Worm (Caenorhabditis elegans): ENCODE measurements around the gene T10D4.14.
"Not testable (repeated sequence)": the region's sequence is repeated elsewhere in the genome, so short reads cannot be mapped to it uniquely, and the experiment has no call there.

The T10D4.14 gene

ce11 chrII:3151615-3152014 is at the start of gene T10D4.14, which contains the start of gene T10D4.19:
T10D4.14 (minus strand) TSS chrII:3151715.
T10D4.19 (plus strand) TSS chrII:3151918.
- TF ChIP-seq lsy-2 (tag; optimal IDR thresholded peaks at IDR 0.05) (no peak), aly-2 (tag; optimal IDR thresholded peaks at IDR 0.05) (no peak), nhr-20 (tag; optimal IDR thresholded peaks at IDR 0.05) (no peak), pag-3 (tag; optimal IDR thresholded peaks at IDR 0.05; ENCODE audit: borderline replicate concordance, insufficient read depth) (no peak), skn-1 (tag; optimal IDR thresholded peaks at IDR 0.05) (no peak), irx-1 (tag; optimal IDR thresholded peaks at IDR 0.05) (no peak), nhr-71 (tag; optimal IDR thresholded peaks at IDR 0.05) (no peak), efl-3 (GFP tag; optimal IDR thresholded peaks at IDR 0.05) (no peak), ces-1 (GFP tag; optimal IDR thresholded peaks at IDR 0.05) (no peak), lin-13 (GFP tag; optimal IDR thresholded peaks at IDR 0.05) (no peak), sptf-1 (tag; optimal IDR thresholded peaks at IDR 0.05) (no peak), rnt-1 (tag; optimal IDR thresholded peaks at IDR 0.05) (no peak), snpc-4 (tag; optimal IDR thresholded peaks at IDR 0.05) (no peak), hlh-17 (GFP tag; optimal IDR thresholded peaks at IDR 0.05; ENCODE audit: borderline replicate concordance) (no peak), elt-2 (tag; optimal IDR thresholded peaks at IDR 0.05) (no peak), xbp-1 (tag; optimal IDR thresholded peaks at IDR 0.05) (no peak), fkh-10 (GFP tag; optimal IDR thresholded peaks at IDR 0.05) (no peak), snu-23 (GFP tag; optimal IDR thresholded peaks at IDR 0.05) (no peak), vab-15 (tag; optimal IDR thresholded peaks at IDR 0.05) (no peak)

- TF ChIP-seq C04F5.9, nhr-76, irx-1 (tag; optimal IDR thresholded peaks at IDR 0.05): not testable (repeated sequence)
Measured at ce11 chrII:3201242-3201641, 49.7 kb upstream of the T10D4.14 start, which contains the start of gene sri-48. sri-48 (minus strand) TSS chrII:3201342.

DNA sequence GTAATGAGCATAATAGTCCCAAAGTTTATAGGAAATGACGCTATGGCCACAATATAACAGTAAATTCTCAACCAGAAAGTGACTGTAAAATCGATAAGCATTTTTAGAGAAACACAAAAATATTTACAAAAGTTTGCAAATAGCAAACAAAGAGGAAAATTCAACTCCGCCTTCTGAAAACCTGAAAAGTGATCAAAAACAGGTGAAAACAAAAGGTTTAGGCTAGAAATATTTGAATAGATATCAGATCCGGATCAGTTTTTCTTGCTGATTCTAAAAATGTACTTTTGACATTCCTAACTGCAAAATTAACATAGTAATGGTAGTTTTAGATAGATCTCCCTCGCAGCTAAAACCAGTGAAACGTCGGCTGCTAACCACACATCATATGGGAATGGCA is 47.5 kb upstream of the T10D4.14 start, which contains the start of gene sri-51:
TSS of gene sri-51 (minus strand) at position 101 of the 400 bp plus-strand sequence.
- TF ChIP-seq mep-1 (tag; optimal IDR thresholded peaks at IDR 0.05) (no peak), F16B12.6 (tag; optimal IDR thresholded peaks at IDR 0.05) (no peak)

DNA sequence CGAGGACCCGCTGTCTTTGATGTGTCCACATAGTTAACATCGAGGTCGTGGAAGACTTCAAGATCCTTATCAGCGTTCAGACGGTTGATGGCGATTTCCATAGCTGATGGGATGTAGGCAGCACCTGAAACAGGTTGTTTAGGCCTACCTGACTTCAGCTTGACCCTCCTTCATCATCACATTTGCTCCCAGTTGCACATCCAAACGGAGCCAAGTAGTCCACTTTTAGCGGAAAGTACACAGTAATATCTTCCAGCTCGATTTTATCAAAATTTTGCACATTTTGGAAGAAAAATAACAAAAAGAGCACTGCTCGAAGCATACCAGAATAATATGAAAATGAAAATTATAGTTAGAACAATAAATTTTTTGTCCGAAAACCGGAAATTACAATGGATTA is 45.5 kb upstream of the T10D4.14 start, which contains the start of gene gcy-15:
TSS of gene gcy-15 (minus strand) at position 101 of the 400 bp plus-strand sequence.
- no peak for TF ChIP-seq ceh-88 (GFP tag; IDR thresholded peaks at IDR 0.05)
- TF ChIP-seq dsc-1 (tag; optimal IDR thresholded peaks at IDR 0.05), result no peak
- no peak for TF ChIP-seq ztf-4 (tag; optimal IDR thresholded peaks at IDR 0.05)
- no peak for TF ChIP-seq ceh-82 (tag; optimal IDR thresholded peaks at IDR 0.05)
- no peak for TF ChIP-seq efl-1 (optimal IDR thresholded peaks at IDR 0.05)
- TF ChIP-seq efl-1 (GFP tag; optimal IDR thresholded peaks at IDR 0.05 in 1 of 2), result no peak
- no peak for TF ChIP-seq unc-62 (GFP tag; optimal IDR thresholded peaks at IDR 0.05)
- no peak for TF ChIP-seq ceh-90 (tag; optimal IDR thresholded peaks at IDR 0.05)
- no peak for TF ChIP-seq pax-3 (tag; optimal IDR thresholded peaks at IDR 0.05)
- no peak for TF ChIP-seq xbp-1 (tag; optimal IDR thresholded peaks at IDR 0.05)
- TF ChIP-seq unc-30 (tag; optimal IDR thresholded peaks at IDR 0.05), result no peak
- no peak for TF ChIP-seq efl-3 (GFP tag; optimal IDR thresholded peaks at IDR 0.05)
- no peak for TF ChIP-seq isw-1 (GFP tag; IDR thresholded peaks at IDR 0.05)
- no peak for TF ChIP-seq egl-27 (tag; optimal IDR thresholded peaks at IDR 0.05)
- TF ChIP-seq pqm-1 (tag; optimal IDR thresholded peaks at IDR 0.05), result no peak

DNA sequence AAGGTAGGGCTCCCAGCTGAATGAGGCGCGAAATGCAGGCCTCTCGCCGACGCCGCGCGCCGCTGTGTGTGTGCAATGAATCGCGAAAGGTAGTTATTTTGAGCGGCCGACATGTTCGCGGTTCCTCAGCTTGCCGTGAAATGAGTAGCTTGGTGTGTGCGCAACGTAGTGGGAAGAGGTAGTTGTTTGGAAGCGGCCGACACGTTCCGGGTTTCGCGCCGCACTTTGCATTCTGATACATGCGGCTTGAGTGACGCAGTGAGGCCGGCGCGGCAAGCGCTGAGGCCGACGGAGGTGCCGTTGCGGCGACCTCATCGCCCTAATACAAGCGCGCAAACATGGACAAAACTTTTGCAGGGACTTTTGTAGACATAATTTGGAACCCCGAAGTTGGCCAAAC is 44.2 kb upstream of the T10D4.14 start:
- TF ChIP-seq blmp-1 (tag; optimal IDR thresholded peaks at IDR 0.05) (no peak), ces-1 (GFP tag; optimal IDR thresholded peaks at IDR 0.05) (no peak), aha-1 (tag; optimal IDR thresholded peaks at IDR 0.05) (no peak), swsn-7 (tag; optimal IDR thresholded peaks at IDR 0.05) (no peak), tlp-1 (tag; optimal IDR thresholded peaks at IDR 0.05) (no peak), zip-4 (GFP tag; optimal IDR thresholded peaks at IDR 0.05) (no peak), mab-9 (GFP tag; IDR thresholded peaks at IDR 0.05) (no peak), nhr-12 (tag; optimal IDR thresholded peaks at IDR 0.05) (no peak), nhr-84 (tag; optimal IDR thresholded peaks at IDR 0.05) (no peak), ceh-8 (GFP tag; optimal IDR thresholded peaks at IDR 0.05) (no peak), ceh-90 (tag; optimal IDR thresholded peaks at IDR 0.05) (no peak), C16A3.4 (tag; optimal IDR thresholded peaks at IDR 0.05) (no peak), unc-30 (tag; optimal IDR thresholded peaks at IDR 0.05) (no peak)
